Worm (Caenorhabditis elegans) whole organism, L1 larva: ENCODE results near the gene E02H4.4.

ENCODE experiments used
- lin-13 ChIP-seq: fragments of 150-350 bp; optimal IDR thresholded peaks from 2 replicates; lab custom pipeline; 2014; ENCODE audit warnings: missing biosample characterization, missing genetic modification reagents, missing genetic modification characterization
- nhr-11 ChIP-seq: fragments of 150-350 bp; optimal IDR thresholded peaks from 2 replicates; lab custom pipeline; 2014; ENCODE audit warnings: missing biosample characterization, missing genetic modification characterization
- tbx-2 ChIP-seq: sonication (generic microtip); optimal IDR thresholded peaks from 2 replicates; lab custom pipeline; 2016; ENCODE audit warnings: missing genetic modification characterization, missing compliant biosample characterization

ce11 chrX:14243345-14243961 lies 14.3 kb upstream of the E02H4.4 start, which contains the start of gene K04C1.3:
- TF ChIP-seq nhr-11 (tag; lab: Kevin White, UChicago) (no peak), tbx-2 (tag; lab: Kevin White, UChicago) (no peak), lin-13 (GFP tag; lab: Kevin White, UChicago) (no peak)
